Fruit fly (Drosophila melanogaster): ENCODE measurements around the gene CG4174.

Gene CG4174

DNA sequence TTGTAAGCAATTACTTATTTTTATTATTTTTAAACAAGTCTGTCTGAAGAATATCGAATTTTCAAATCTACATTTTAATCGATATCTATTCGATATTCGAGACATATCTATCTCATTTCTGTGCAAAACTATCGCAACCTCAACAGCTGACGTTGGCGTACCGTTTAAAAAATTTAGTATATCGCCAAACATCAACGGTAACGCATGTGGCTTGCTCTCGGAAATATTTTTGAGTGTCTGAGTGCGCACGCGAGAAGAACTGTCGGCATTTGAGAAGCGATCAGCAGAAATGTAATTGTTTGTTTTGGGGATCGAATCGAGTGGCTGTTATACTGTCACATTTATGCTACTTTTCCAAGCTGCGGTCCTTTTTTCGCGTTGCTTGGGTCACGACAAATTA is 8.0 kb upstream of the CG4174 start, which contains the start of gene MYPT-75D (continued):
- TF ChIP-seq CG4820 (GFP tag; optimal IDR thresholded peaks at IDR 0.05) (no peak), Ets97D (GFP tag; optimal IDR thresholded peaks at IDR 0.05) (peak; percentile 47), NfI (GFP tag; optimal IDR thresholded peaks at IDR 0.05) (peak; percentile 21), odd (GFP tag; optimal IDR thresholded peaks at IDR 0.05) (no peak), E2f2 (GFP tag; IDR thresholded peaks at IDR 0.05) (peak; percentile 89), repo (GFP tag; optimal IDR thresholded peaks at IDR 0.05) (peak; percentile 10), Opbp (GFP tag; IDR thresholded peaks at IDR 0.05; ENCODE audit: partially characterized antibody) (peak; percentile 97), CG1233 (GFP tag; optimal IDR thresholded peaks at IDR 0.05) (no peak), hth (optimal IDR thresholded peaks at IDR 0.05) (no peak), Camta (GFP tag; optimal IDR thresholded peaks at IDR 0.05) (peak; percentile 29), CG34376 (GFP tag; optimal IDR thresholded peaks at IDR 0.05) (peak; percentile 60), CG42726 (GFP tag; IDR thresholded peaks at IDR 0.05; ENCODE audit: partially characterized antibody) (peak; percentile 90), scrt (GFP tag; optimal IDR thresholded peaks at IDR 0.05) (no peak), CG17385 (GFP tag; optimal IDR thresholded peaks at IDR 0.05) (peak; percentile 52), ttk (GFP tag; IDR thresholded peaks at IDR 0.05) (no peak), Vsx1 (GFP tag; optimal IDR thresholded peaks at IDR 0.05) (no peak), zfh1 (GFP tag; IDR thresholded peaks at IDR 0.05) (no peak), phol (tag; optimal IDR thresholded peaks at IDR 0.05) (peak; percentile 23), CG4424 (GFP tag; optimal IDR thresholded peaks at IDR 0.05) (no peak), unpg (GFP tag; optimal IDR thresholded peaks at IDR 0.05) (peak; percentile 18), rib (GFP tag; IDR thresholded peaks at IDR 0.05) (peak; percentile 45; the same call in 1 of the 2 replicates), CG13894 (tag; optimal IDR thresholded peaks at IDR 0.05) (peak; percentile 65), otp (GFP tag; IDR thresholded peaks at IDR 0.05) (peak; percentile 52; the same call in 2 of the 3 replicates), seq (GFP tag; IDR thresholded peaks at IDR 0.05) (no peak), Oaz (GFP tag; IDR thresholded peaks at IDR 0.05) (no peak), Sin3A (optimal IDR thresholded peaks at IDR 0.05) (no peak), Six4 (GFP tag; optimal IDR thresholded peaks at IDR 0.05) (no peak), B-H2 (GFP tag; optimal IDR thresholded peaks at IDR 0.05) (peak; percentile 67), ash1 (GFP tag; optimal IDR thresholded peaks at IDR 0.05) (no peak), Hr51 (GFP tag; optimal IDR thresholded peaks at IDR 0.05) (peak in 1 of 2 experiments; percentile 26), dpn (GFP tag; optimal IDR thresholded peaks at IDR 0.05) (peak in 1 of 2 experiments; percentile 27), Mrtf (GFP tag; IDR thresholded peaks at IDR 0.05) (no peak), CG2875 (GFP tag; optimal IDR thresholded peaks at IDR 0.05) (no peak), en (GFP tag; optimal IDR thresholded peaks at IDR 0.05) (no peak), gce (GFP tag; IDR thresholded peaks at IDR 0.05) (no peak), Fer1 (GFP tag; optimal IDR thresholded peaks at IDR 0.05) (peak; percentile 45), CG10462 (GFP tag; optimal IDR thresholded peaks at IDR 0.05) (no peak), Hsf (GFP tag; optimal IDR thresholded peaks at IDR 0.05) (no peak), BtbVII (GFP tag; optimal IDR thresholded peaks at IDR 0.05) (no peak), zfh2 (GFP tag; optimal IDR thresholded peaks at IDR 0.05) (no peak), esg (GFP tag; conservative IDR thresholded peaks at IDR 0.05) (no peak), CG11696 (GFP tag; IDR thresholded peaks at IDR 0.05) (0 out of 2 replicates have a peak, but pooled peaks have one; percentile 17), sna (GFP tag; IDR thresholded peaks at IDR 0.05; ENCODE audit: partially characterized antibody) (peak; percentile 79), tx (GFP tag; optimal IDR thresholded peaks at IDR 0.05) (no peak), run (tag; optimal IDR thresholded peaks at IDR 0.05) (no peak), Neu2 (GFP tag; optimal IDR thresholded peaks at IDR 0.05; ENCODE audit: borderline replicate concordance) (no peak), CG13123 (GFP tag; optimal IDR thresholded peaks at IDR 0.05) (no peak), CG3838 (GFP tag; optimal IDR thresholded peaks at IDR 0.05) (no peak), Nf-YA (GFP tag; IDR thresholded peaks at IDR 0.05) (peak; percentile 13; the same call in 1 of the 2 replicates), CG2712 (tag; optimal IDR thresholded peaks at IDR 0.05) (peak; percentile 46), HmgD (GFP tag; optimal IDR thresholded peaks at IDR 0.05) (peak; percentile 3), nom (GFP tag; optimal IDR thresholded peaks at IDR 0.05) (peak; percentile 35)

Data from whole organism, embryonic.